Worm (Caenorhabditis elegans) whole organism, early embryonic: ENCODE measurements around the gene hsp-110.

Experiments used
- B0310.2 ChIP-seq: sonication (generic microtip); optimal IDR thresholded peaks from 2 replicates; lab custom pipeline; 2016; ENCODE audit warnings: mild to moderate bottlenecking, missing genetic modification characterization, missing compliant biosample characterization
- F13C5.2 ChIP-seq: sonication (generic microtip); optimal IDR thresholded peaks from 2 replicates; lab custom pipeline; 2017; ENCODE audit warnings: mild to moderate bottlenecking, missing genetic modification characterization, inconsistent platforms, missing compliant biosample characterization
- aly-1 ChIP-seq: sonication (generic microtip); optimal IDR thresholded peaks from 2 replicates; lab custom pipeline; 2016; ENCODE audit warnings: missing genetic modification characterization, missing compliant biosample characterization
- ama-1 ChIP-seq: fragments of 150-350 bp; optimal IDR thresholded peaks from 2 replicates; lab custom pipeline; 2014
- ceh-36 ChIP-seq: sonication (generic microtip); optimal IDR thresholded peaks from 2 replicates; lab custom pipeline; 2016; ENCODE audit warnings: missing genetic modification characterization, inconsistent platforms, missing compliant biosample characterization
- flt-1 ChIP-seq: fragments of 200-800 bp; sonication (Bioruptor generic); IDR thresholded peaks from 2 replicates; pipeline ENCODE4 v1.3.6; 2022; ENCODE audit warnings: missing genetic modification characterization, missing compliant biosample characterization
- hmbx-1 ChIP-seq: sonication (generic microtip); optimal IDR thresholded peaks from 2 replicates; lab custom pipeline; 2016; ENCODE audit warnings: mild to moderate bottlenecking, missing genetic modification characterization, missing compliant biosample characterization
- pes-1 ChIP-seq: fragments of 200-800 bp; sonication (Bioruptor generic); IDR thresholded peaks from 2 replicates; pipeline ENCODE4 v1.3.6; 2022; ENCODE audit warnings: missing genetic modification reagents, missing genetic modification characterization, missing compliant biosample characterization
- sea-1 ChIP-seq: fragments of 200-800 bp; sonication (Bioruptor generic); conservative IDR thresholded peaks from 2 replicates; pipeline ENCODE4 v1.3.6; 2022; ENCODE audit warnings: missing genetic modification characterization, missing compliant biosample characterization
- tbx-37 ChIP-seq: fragments of 200-800 bp; sonication (Bioruptor generic); conservative IDR thresholded peaks from 2 replicates; pipeline ENCODE4 v1.3.6; 2022; ENCODE audit warnings: missing genetic modification reagents, missing genetic modification characterization, missing compliant biosample characterization
- tra-4 ChIP-seq: sonication (generic microtip); optimal IDR thresholded peaks from 2 replicates; lab custom pipeline; 2017; ENCODE audit warnings: missing genetic modification characterization, missing compliant biosample characterization

ce11 chrIII:8437763-8438414 is 8.8 kb downstream of the hsp-110 start:
- TF ChIP-seq ama-1 = no peak
- TF ChIP-seq sea-1 (GFP tag; lab: Robert Waterston, UW) = no peak
- TF ChIP-seq ceh-36 (tag; lab: Kevin White, UChicago) = no peak
- TF ChIP-seq hmbx-1 = no peak
- no peak for TF ChIP-seq flt-1 (GFP tag; lab: Robert Waterston, UW)
- TF ChIP-seq tra-4 (tag; lab: Kevin White, UChicago) = no peak
- no peak for TF ChIP-seq B0310.2 (tag; lab: Kevin White, UChicago)
- no peak for TF ChIP-seq pes-1 (GFP tag; lab: Robert Waterston, UW)
- TF ChIP-seq tbx-37 = no peak
- no peak for TF ChIP-seq aly-1 (tag; lab: Kevin White, UChicago)
- TF ChIP-seq F13C5.2 (tag; lab: Kevin White, UChicago) = no peak
